Fruit fly (Drosophila melanogaster): ENCODE results near the gene Cyp313a5.
A peak's percentile ranks its signal among the peaks of the same experiment; 100 is the strongest.

Gene Cyp313a5

DNA sequence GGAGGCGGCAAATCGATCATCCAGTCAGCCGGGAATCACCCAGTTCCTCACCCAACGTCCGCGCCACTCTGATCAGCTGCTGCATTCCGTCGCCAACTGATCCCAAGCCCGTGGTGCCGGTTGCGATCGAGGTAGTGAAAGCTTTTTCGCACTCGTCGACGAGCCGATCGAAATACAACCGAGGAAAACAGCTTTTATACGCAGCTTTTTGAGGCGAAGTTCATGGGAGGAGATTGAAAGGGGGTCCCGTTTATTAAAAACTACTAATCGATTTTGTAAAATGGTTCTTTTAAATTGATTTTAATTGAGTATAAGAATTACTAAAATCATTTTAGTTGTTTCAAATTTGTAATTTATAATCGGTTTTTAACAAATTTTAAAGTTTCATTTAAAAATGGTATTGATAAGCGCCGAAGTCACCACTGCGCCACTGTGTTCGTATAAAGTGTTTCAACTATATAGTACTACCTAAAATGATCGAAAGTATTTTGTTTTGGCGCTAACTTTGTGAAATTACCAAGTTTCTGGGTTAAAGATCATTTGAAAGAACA, 13.0 kb downstream of the Cyp313a5 start, which contains the start of gene CG4860:
TSS of gene CG4860 (minus strand) at position 99 of the 551 bp plus-strand sequence.
- TF ChIP-seq CG8119 (GFP tag; IDR thresholded peaks at IDR 0.05) (peak; percentile 91), Gug (GFP tag; IDR thresholded peaks at IDR 0.05) (peak; percentile 82), CG11902 (GFP tag; optimal IDR thresholded peaks at IDR 0.05) (peak; percentile 67), fd85E (GFP tag; optimal IDR thresholded peaks at IDR 0.05) (peak; percentile 34), salr (GFP tag; optimal IDR thresholded peaks at IDR 0.05) (peak; percentile 38 to 82), Eip75B (GFP tag; optimal IDR thresholded peaks at IDR 0.05) (peak; percentile 91), Smox (GFP tag; optimal IDR thresholded peaks at IDR 0.05) (peak; percentile 87), CG6854 (GFP tag; optimal IDR thresholded peaks at IDR 0.05) (peak; percentile 41), achi (GFP tag; optimal IDR thresholded peaks at IDR 0.05) (peak; percentile 89), Eip78C (GFP tag) (peak; percentile 97), CG34406 (GFP tag; optimal IDR thresholded peaks at IDR 0.05) (peak; percentile 84), CG7368 (GFP tag; optimal IDR thresholded peaks at IDR 0.05) (peak; percentile 87), CG8632 (GFP tag; optimal IDR thresholded peaks at IDR 0.05) (peak; percentile 78), eg (GFP tag; IDR thresholded peaks at IDR 0.05) (peak; percentile 94), Ets96B (tag; optimal IDR thresholded peaks at IDR 0.05) (peak; percentile 78), topi (GFP tag; optimal IDR thresholded peaks at IDR 0.05) (peak; percentile 87), Lpt (GFP tag; optimal IDR thresholded peaks at IDR 0.05) (peak; percentile 82), svp (GFP tag) (peak; percentile 93), Sox102F (GFP tag; optimal IDR thresholded peaks at IDR 0.05) (peak; percentile 82), fd59A (GFP tag; optimal IDR thresholded peaks at IDR 0.05) (peak; percentile 63), ss (GFP tag; optimal IDR thresholded peaks at IDR 0.05) (peak in 1 of 2 experiments; percentile 55), CG16779 (tag; optimal IDR thresholded peaks at IDR 0.05) (peak; percentile 61), CG6276 (GFP tag; optimal IDR thresholded peaks at IDR 0.05) (peak; percentile 84), CG31627 (GFP tag; optimal IDR thresholded peaks at IDR 0.05) (peak; percentile 89), spab (GFP tag; optimal IDR thresholded peaks at IDR 0.05) (no peak), vri (GFP tag; optimal IDR thresholded peaks at IDR 0.05) (peak; percentile 78), Hr38 (GFP tag; optimal IDR thresholded peaks at IDR 0.05) (peak; percentile 36), CG10631 (GFP tag; optimal IDR thresholded peaks at IDR 0.05) (peak; percentile 84), Blimp-1 (GFP tag; optimal IDR thresholded peaks at IDR 0.05) (peak; percentile 51), CG9139 (GFP tag; optimal IDR thresholded peaks at IDR 0.05) (no peak), Eip93F (GFP tag; optimal IDR thresholded peaks at IDR 0.05) (peak; percentile 77), dsx (GFP tag; optimal IDR thresholded peaks at IDR 0.05; ENCODE audit: poor library complexity, severe bottlenecking) (no peak), CG4318 (GFP tag; optimal IDR thresholded peaks at IDR 0.05) (peak; percentile 63), Met (GFP tag; optimal IDR thresholded peaks at IDR 0.05) (peak; percentile 90), OdsH (GFP tag; optimal IDR thresholded peaks at IDR 0.05) (peak; percentile 89), pdm3 (GFP tag; optimal IDR thresholded peaks at IDR 0.05) (peak; percentile 89), fkh (GFP tag; optimal IDR thresholded peaks at IDR 0.05) (no peak), CG1621 (tag; optimal IDR thresholded peaks at IDR 0.05) (peak; percentile 69), lz (GFP tag; optimal IDR thresholded peaks at IDR 0.05) (peak; percentile 92), CG3919 (GFP tag; optimal IDR thresholded peaks at IDR 0.05) (peak; percentile 90), Sox15 (GFP tag; optimal IDR thresholded peaks at IDR 0.05) (peak; percentile 59), CG3032 (tag; optimal IDR thresholded peaks at IDR 0.05) (peak; percentile 82), CG8319 (GFP tag; optimal IDR thresholded peaks at IDR 0.05) (peak; percentile 75), Ets21C (GFP tag; optimal IDR thresholded peaks at IDR 0.05) (peak; percentile 83), net (GFP tag; optimal IDR thresholded peaks at IDR 0.05) (peak; percentile 90), cyc (GFP tag; optimal IDR thresholded peaks at IDR 0.05) (peak; percentile 85), CG32006 (GFP tag; optimal IDR thresholded peaks at IDR 0.05) (peak; percentile 86), Sox14 (GFP tag; optimal IDR thresholded peaks at IDR 0.05) (peak; percentile 88), CG11294 (GFP tag; IDR thresholded peaks at IDR 0.05) (peak; percentile 66), CG6792 (GFP tag; optimal IDR thresholded peaks at IDR 0.05) (peak; percentile 87), dac (GFP tag; optimal IDR thresholded peaks at IDR 0.05) (peak; percentile 67), CG6163 (GFP tag; IDR thresholded peaks at IDR 0.05) (peak; percentile 92)
